Fruit fly (Drosophila melanogaster): ENCODE results near the gene CG5167.

The CG5167 gene

DNA sequence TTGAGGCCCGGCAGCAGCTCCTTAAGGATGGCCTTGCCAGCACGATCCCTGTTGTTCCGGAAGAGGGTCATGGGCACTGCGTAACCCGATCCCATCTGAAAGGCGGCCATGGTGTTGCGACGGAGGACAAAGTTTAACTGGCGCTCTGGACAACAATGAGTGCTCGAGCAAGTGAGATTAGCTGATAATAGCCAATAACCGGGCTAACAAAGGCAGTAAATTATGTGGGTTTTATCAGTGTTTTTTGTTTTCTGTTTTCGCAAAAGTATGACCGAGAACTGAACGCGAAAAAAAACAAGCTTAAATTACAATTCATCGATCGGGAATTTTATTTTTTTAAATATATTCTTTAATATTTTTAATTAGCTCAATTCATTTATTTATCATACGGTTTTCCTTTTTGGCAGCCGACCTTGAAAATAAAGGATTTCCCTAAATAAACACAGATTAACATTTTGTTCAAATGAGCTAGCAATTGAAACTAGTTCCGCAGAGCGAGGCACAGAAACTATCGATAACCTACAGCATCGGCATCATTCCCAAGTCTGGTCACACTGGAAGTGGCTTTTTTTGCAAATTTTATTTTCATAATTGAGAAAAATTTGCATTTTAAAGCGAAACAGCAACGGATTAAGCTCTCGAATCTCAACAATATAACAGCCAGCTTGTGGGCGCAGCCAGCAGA is 7.1 kb downstream of the CG5167 start, which contains the start of the genes Dip-C and pps (continued):
- no peak for TF ChIP-seq CG17912 (GFP tag; optimal IDR thresholded peaks at IDR 0.05)
- no peak for TF ChIP-seq CG3281 (GFP tag; optimal IDR thresholded peaks at IDR 0.05)
- TF ChIP-seq Tbp (GFP tag; optimal IDR thresholded peaks at IDR 0.05): no peak
- no peak for TF ChIP-seq C15 (GFP tag; IDR thresholded peaks at IDR 0.05)
- TF ChIP-seq CG34224 (GFP tag; IDR thresholded peaks at IDR 0.05; ENCODE audit: partially characterized antibody): peak; percentile 70
- no peak for TF ChIP-seq Stat92E (GFP tag; optimal IDR thresholded peaks at IDR 0.05)
- TF ChIP-seq CG10959 (GFP tag; IDR thresholded peaks at IDR 0.05): no peak
- TF ChIP-seq HLHmδ (GFP tag; optimal IDR thresholded peaks at IDR 0.05): no peak
- no peak for TF ChIP-seq CG8944 (GFP tag; optimal IDR thresholded peaks at IDR 0.05)
- TF ChIP-seq CG9797 (GFP tag; optimal IDR thresholded peaks at IDR 0.05): peak; percentile 70
- peak; percentile 76 for TF ChIP-seq knrl (GFP tag; IDR thresholded peaks at IDR 0.05; ENCODE audit: partially characterized antibody)
- TF ChIP-seq pzg (GFP tag; optimal IDR thresholded peaks at IDR 0.05): peak; percentile 69
- TF ChIP-seq fu2 (GFP tag; optimal IDR thresholded peaks at IDR 0.05): no peak
- no peak for TF ChIP-seq crol (GFP tag; IDR thresholded peaks at IDR 0.05)
- no peak for TF ChIP-seq CG2712 (tag; optimal IDR thresholded peaks at IDR 0.05)
- TF ChIP-seq inv (GFP tag; IDR thresholded peaks at IDR 0.05; ENCODE audit: partially characterized antibody): peak; percentile 65
- TF ChIP-seq Antp (GFP tag; optimal IDR thresholded peaks at IDR 0.05): no peak
- peak; percentile 3 for TF ChIP-seq Xbp1 (GFP tag; optimal IDR thresholded peaks at IDR 0.05)
- no peak for TF ChIP-seq CG10267 (tag; optimal IDR thresholded peaks at IDR 0.05)
- no peak for TF ChIP-seq maf-S (GFP tag; optimal IDR thresholded peaks at IDR 0.05)
- TF ChIP-seq en (GFP tag; optimal IDR thresholded peaks at IDR 0.05): no peak
- peak; percentile 35 for TF ChIP-seq CG2116 (GFP tag; optimal IDR thresholded peaks at IDR 0.05)
- TF ChIP-seq gcm (GFP tag; optimal IDR thresholded peaks at IDR 0.05): peak; percentile 60
- TF ChIP-seq bigmax (GFP tag; optimal IDR thresholded peaks at IDR 0.05): no peak
- TF ChIP-seq nom (GFP tag; optimal IDR thresholded peaks at IDR 0.05): peak; percentile 43
- TF ChIP-seq CG7928 (GFP tag; optimal IDR thresholded peaks at IDR 0.05): no peak
- no peak for TF ChIP-seq pfk (GFP tag; optimal IDR thresholded peaks at IDR 0.05)
- peak; percentile 60 for TF ChIP-seq Sry-δ (GFP tag; optimal IDR thresholded peaks at IDR 0.05)
- TF ChIP-seq CoRest (tag; optimal IDR thresholded peaks at IDR 0.05): peak; percentile 46
- peak; percentile 27 for TF ChIP-seq CG30020 (tag; optimal IDR thresholded peaks at IDR 0.05)
- TF ChIP-seq eve (GFP tag; optimal IDR thresholded peaks at IDR 0.05): no peak
- TF ChIP-seq CG4707 (GFP tag; optimal IDR thresholded peaks at IDR 0.05): no peak
- TF ChIP-seq fru (optimal IDR thresholded peaks at IDR 0.05): no peak
- TF ChIP-seq CG15479 (GFP tag; optimal IDR thresholded peaks at IDR 0.05): no peak
- no peak for TF ChIP-seq CG10321 (GFP tag; IDR thresholded peaks at IDR 0.05)
- TF ChIP-seq CG9876 (GFP tag; optimal IDR thresholded peaks at IDR 0.05): no peak
- peak; percentile 73 for TF ChIP-seq row (GFP tag; IDR thresholded peaks at IDR 0.05)
- no peak for TF ChIP-seq nau (GFP tag; optimal IDR thresholded peaks at IDR 0.05)
- TF ChIP-seq peb (GFP tag; IDR thresholded peaks at IDR 0.05): no peak
- peak; percentile 65; the same call in 2 of the 3 replicates for TF ChIP-seq Doc3 (GFP tag; IDR thresholded peaks at IDR 0.05; ENCODE audit: partially characterized antibody)
- TF ChIP-seq E2f2 (GFP tag; IDR thresholded peaks at IDR 0.05): peak; percentile 20; the same call in 1 of the 2 replicates
- TF ChIP-seq CG1233 (GFP tag; optimal IDR thresholded peaks at IDR 0.05): no peak
- peak; percentile 84 for TF ChIP-seq YL-1 (GFP tag; optimal IDR thresholded peaks at IDR 0.05)
- TF ChIP-seq CG6654 (GFP tag; optimal IDR thresholded peaks at IDR 0.05): no peak
- peak; percentile 13 for TF ChIP-seq wek (GFP tag; optimal IDR thresholded peaks at IDR 0.05)
- TF ChIP-seq CG17802 (tag; optimal IDR thresholded peaks at IDR 0.05): no peak
- no peak for TF ChIP-seq Mad (GFP tag; optimal IDR thresholded peaks at IDR 0.05)
- peak; percentile 80 for TF ChIP-seq bbx (GFP tag; IDR thresholded peaks at IDR 0.05; ENCODE audit: partially characterized antibody)
- TF ChIP-seq CG14014 (GFP tag; IDR thresholded peaks at IDR 0.05): no peak

Data from whole organism, embryonic.